Fruit fly (Drosophila melanogaster): Measurements from ENCODE around the gene Hsp23.
A peak's percentile ranks its signal among the peaks of the same experiment; 100 is the strongest.

Hsp23 gene

dm6 chr3L:9339021-9339420 lies 42.7 kb upstream of the Hsp23 start (continued):
- no peak for TF ChIP-seq Dp (GFP tag; optimal IDR thresholded peaks at IDR 0.05)
- peak; percentile 7; the same call in 1 of the 3 replicates for TF ChIP-seq dysf (GFP tag; IDR thresholded peaks at IDR 0.05)
- TF ChIP-seq CG7839 (tag; optimal IDR thresholded peaks at IDR 0.05), result peak; percentile 37
- no peak for TF ChIP-seq pita (GFP tag; optimal IDR thresholded peaks at IDR 0.05)
- TF ChIP-seq az2 (GFP tag; optimal IDR thresholded peaks at IDR 0.05), result no peak
- TF ChIP-seq sd (tag; optimal IDR thresholded peaks at IDR 0.05), result no peak
- TF ChIP-seq hkb (optimal IDR thresholded peaks at IDR 0.05), result no peak
- peak; percentile 39 for TF ChIP-seq hkb (GFP tag; IDR thresholded peaks at IDR 0.05)
- peak; percentile 26; the same call in 1 of the 2 replicates for TF ChIP-seq CG9932 (GFP tag; IDR thresholded peaks at IDR 0.05)
- TF ChIP-seq CG1647 (GFP tag; optimal IDR thresholded peaks at IDR 0.05), result no peak
- no peak for TF ChIP-seq eyg (GFP tag; optimal IDR thresholded peaks at IDR 0.05)
- TF ChIP-seq grau (tag; optimal IDR thresholded peaks at IDR 0.05), result peak; percentile 7
- no peak for TF ChIP-seq CG7963 (GFP tag; IDR thresholded peaks at IDR 0.05; ENCODE audit: partially characterized antibody)
- peak; percentile 21 for TF ChIP-seq CG2120 (GFP tag; optimal IDR thresholded peaks at IDR 0.05)
- TF ChIP-seq CG11504 (tag; optimal IDR thresholded peaks at IDR 0.05), result peak; percentile 2
- TF ChIP-seq ara (GFP tag; IDR thresholded peaks at IDR 0.05), result no peak
- peak; percentile 21 for TF ChIP-seq D19A (tag; optimal IDR thresholded peaks at IDR 0.05)

- TF ChIP-seq stc (GFP tag; IDR thresholded peaks at IDR 0.05) (no peak), Drgx (GFP tag; IDR thresholded peaks at IDR 0.05) (0 out of 2 replicates have a peak, but pooled peaks have one; percentile 28), tna (GFP tag; IDR thresholded peaks at IDR 0.05; ENCODE audit: partially characterized antibody) (0 out of 2 replicates have a peak, but pooled peaks have one; percentile 23), ci (GFP tag; IDR thresholded peaks at IDR 0.05) (peak; percentile 18; the same call in 1 of the 3 replicates), sob (GFP tag; IDR thresholded peaks at IDR 0.05) (no peak), sim (GFP tag; IDR thresholded peaks at IDR 0.05) (no peak), az2 (GFP tag; optimal IDR thresholded peaks at IDR 0.05) (no peak), CG12236 (GFP tag; optimal IDR thresholded peaks at IDR 0.05) (no peak), vfl (GFP tag; optimal IDR thresholded peaks at IDR 0.05) (no peak), z (GFP tag; IDR thresholded peaks at IDR 0.05) (peak; percentile 56; the same call in 2 of the 3 replicates), Trl (optimal IDR thresholded peaks at IDR 0.05) (peak; percentile 70 to 82), Trl (GFP tag; optimal IDR thresholded peaks at IDR 0.05) (no peak), nom (GFP tag; optimal IDR thresholded peaks at IDR 0.05) (peak; percentile 12), CG12104 (GFP tag; optimal IDR thresholded peaks at IDR 0.05) (no peak), Jarid2 (GFP tag; optimal IDR thresholded peaks at IDR 0.05) (peak; percentile 46), CG10321 (GFP tag; IDR thresholded peaks at IDR 0.05) (no peak), CG8290 (GFP tag; optimal IDR thresholded peaks at IDR 0.05) (no peak), CG8290 (tag; optimal IDR thresholded peaks at IDR 0.05) (peak in 1 of 2 experiments; percentile 42), Bgb (GFP tag; IDR thresholded peaks at IDR 0.05; ENCODE audit: partially characterized antibody) (0 out of 2 replicates have a peak, but pooled peaks have one; percentile 10), vvl (GFP tag; IDR thresholded peaks at IDR 0.05) (peak; percentile 47; the same call in 1 of the 2 replicates), Med (GFP tag) (peak; percentile 69), Vsx1 (GFP tag; optimal IDR thresholded peaks at IDR 0.05) (peak; percentile 6), peb (GFP tag; IDR thresholded peaks at IDR 0.05) (no peak), wdn (GFP tag; IDR thresholded peaks at IDR 0.05) (no peak), otp (GFP tag; IDR thresholded peaks at IDR 0.05) (no peak), CG1024 (GFP tag; IDR thresholded peaks at IDR 0.05) (no peak)
These were observed 41.5 kb upstream of the Hsp23 start for dm6 chr3L:9340232-9340631.

Data from whole organism, embryonic.